Fruit fly (Drosophila melanogaster): Measurements from ENCODE around the gene CG31788.

CG31788 gene

DNA sequence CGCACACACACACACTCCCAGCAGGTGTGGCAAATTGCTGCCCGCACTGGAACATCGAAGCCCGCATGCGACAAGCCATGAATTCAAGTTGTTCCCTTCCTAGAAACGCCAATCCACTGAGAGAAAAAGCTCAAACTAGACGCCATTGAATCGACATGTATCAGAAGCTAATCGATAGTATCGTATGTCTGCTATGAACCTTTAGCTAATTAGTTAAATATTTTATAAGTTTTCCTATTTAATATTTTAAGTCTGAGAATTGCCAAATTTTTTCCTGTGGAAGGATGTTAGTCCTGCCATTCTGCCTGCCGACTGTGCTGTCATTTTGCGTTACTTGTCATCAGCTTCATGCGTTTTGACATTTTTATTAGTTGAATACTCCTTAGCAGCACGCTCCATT lies 10.0 kb upstream of the CG31788 start:
- no peak for TF ChIP-seq Myc (optimal IDR thresholded peaks at IDR 0.05)
- no peak for TF ChIP-seq psq (optimal IDR thresholded peaks at IDR 0.05)
- TF ChIP-seq Sin3A (optimal IDR thresholded peaks at IDR 0.05) = no peak
- no peak for TF ChIP-seq ttk (optimal IDR thresholded peaks at IDR 0.05)
- no peak for TF ChIP-seq h (optimal IDR thresholded peaks at IDR 0.05)
- TF ChIP-seq insv (optimal IDR thresholded peaks at IDR 0.05) = no peak

DNA sequence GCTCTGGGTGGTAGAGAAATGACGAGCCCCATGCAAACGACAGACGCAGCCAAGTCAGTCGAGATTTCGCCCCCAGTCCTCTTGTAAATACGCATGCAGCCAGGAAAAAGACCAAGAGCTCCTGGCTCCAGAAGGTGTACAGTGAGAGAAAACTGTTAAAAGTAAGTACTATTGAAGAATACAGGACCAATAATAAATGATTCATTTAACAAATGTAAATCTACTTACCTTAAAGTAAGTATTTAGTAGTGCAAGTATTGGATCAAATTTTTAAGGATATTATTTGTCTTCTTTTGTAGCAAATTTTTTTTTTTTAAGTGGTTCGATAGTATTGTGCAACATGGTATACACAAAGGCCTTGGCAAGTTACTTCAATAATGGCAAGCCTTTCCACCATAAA lies 21.3 kb downstream of the CG31788 start:
- TF ChIP-seq Sin3A (optimal IDR thresholded peaks at IDR 0.05) (no peak), h (optimal IDR thresholded peaks at IDR 0.05) (no peak), insv (optimal IDR thresholded peaks at IDR 0.05) (no peak), ttk (optimal IDR thresholded peaks at IDR 0.05) (no peak), psq (optimal IDR thresholded peaks at IDR 0.05) (no peak), Myc (optimal IDR thresholded peaks at IDR 0.05) (no peak)

DNA sequence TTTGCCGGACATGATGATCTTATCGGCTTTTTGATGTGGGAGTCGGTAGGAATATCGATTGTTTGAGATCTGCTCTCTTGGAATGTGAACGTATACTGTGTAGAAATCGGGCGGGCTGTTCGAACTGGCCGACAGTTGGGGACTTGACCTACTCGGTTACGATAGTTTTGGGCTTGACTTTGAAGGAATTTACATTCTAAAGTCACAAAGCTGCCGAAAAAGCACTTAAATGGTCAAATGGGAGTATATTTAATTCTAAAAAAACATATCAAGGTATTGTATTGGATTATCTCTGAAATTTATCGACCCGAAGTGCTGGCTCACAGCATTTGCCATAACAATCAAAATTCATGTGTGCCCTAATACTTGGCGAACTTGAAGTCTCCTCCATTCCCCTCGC lies 48.6 kb downstream of the CG31788 start, which contains the start of gene CG31802:
Gene CG31802 (minus strand): TSS at position 101 of the 400 bp plus-strand sequence.
- TF ChIP-seq Sin3A (optimal IDR thresholded peaks at IDR 0.05) = no peak
- TF ChIP-seq Myc (optimal IDR thresholded peaks at IDR 0.05) = no peak
- TF ChIP-seq insv (optimal IDR thresholded peaks at IDR 0.05) = no peak
- no peak for TF ChIP-seq h (optimal IDR thresholded peaks at IDR 0.05)
- no peak for TF ChIP-seq ttk (optimal IDR thresholded peaks at IDR 0.05)
- TF ChIP-seq psq (optimal IDR thresholded peaks at IDR 0.05) = no peak
